Worm (Caenorhabditis elegans): ENCODE data around the gene C06C6.7.

DNA sequence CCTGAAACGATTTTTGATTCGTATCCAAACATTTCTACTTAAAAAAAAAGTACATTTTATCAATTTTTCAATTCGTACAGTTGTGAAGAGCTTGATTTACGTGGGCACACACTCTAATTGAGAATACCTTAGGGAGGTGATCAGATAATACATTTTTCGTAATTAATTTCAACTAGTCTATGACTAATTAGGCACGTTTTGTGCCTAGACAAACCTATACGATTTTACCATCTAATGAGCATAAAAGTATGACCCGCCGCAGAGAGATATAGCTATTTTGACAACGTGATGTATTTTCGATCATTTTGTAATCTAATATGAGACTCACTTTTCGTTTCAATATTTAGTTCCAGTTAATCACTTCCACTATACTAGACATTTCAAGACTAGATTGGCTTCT, 25.0 kb downstream of the C06C6.7 start:
- TF ChIP-seq nhr-20 (tag; optimal IDR thresholded peaks at IDR 0.05) (no peak), nhr-237 (tag; optimal IDR thresholded peaks at IDR 0.05) (no peak), nhr-90 (tag; optimal IDR thresholded peaks at IDR 0.05; ENCODE audit: poor library complexity) (no peak), mdl-1 (tag; optimal IDR thresholded peaks at IDR 0.05) (no peak), mep-1 (tag; optimal IDR thresholded peaks at IDR 0.05) (no peak), zag-1 (tag; optimal IDR thresholded peaks at IDR 0.05) (no peak), skn-1 (tag; optimal IDR thresholded peaks at IDR 0.05) (no peak), alr-1 (tag; optimal IDR thresholded peaks at IDR 0.05; ENCODE audit: borderline replicate concordance) (no peak), ceh-90 (tag; optimal IDR thresholded peaks at IDR 0.05) (no peak)
